Worm (Caenorhabditis elegans) whole organism, L4 larva: ENCODE data around the gene Y44A6D.6.

Source experiments
- ceh-20 ChIP-seq: fragments of 200-800 bp; sonication (Bioruptor generic); IDR thresholded peaks from 2 replicates; pipeline ENCODE4 v1.3.6; 2022; ENCODE audit warnings: missing genetic modification reagents, missing genetic modification characterization, missing compliant biosample characterization
- ces-1 ChIP-seq: fragments of 150-350 bp; sonication (generic microtip); optimal IDR thresholded peaks from 4 replicates; lab custom pipeline; 2014; ENCODE audit warnings: missing biosample characterization, missing genetic modification reagents, missing genetic modification characterization
- fos-1 ChIP-seq: fragments of 150-350 bp; optimal IDR thresholded peaks from 2 replicates; lab custom pipeline; 2014; ENCODE audit warnings: missing biosample characterization, missing genetic modification characterization
- nhr-25 ChIP-seq: sonication (generic microtip); optimal IDR thresholded peaks from 2 replicates; lab custom pipeline; 2017; ENCODE audit warnings: missing genetic modification characterization, mild to moderate bottlenecking, missing compliant biosample characterization, antibody characterized with exemption, moderate library complexity, borderline replicate concordance; ENCODE audit not compliant: insufficient read depth
- unc-130 ChIP-seq: sonication (generic microtip); optimal IDR thresholded peaks from 2 replicates; lab custom pipeline; 2016; ENCODE audit warnings: missing genetic modification reagents, missing genetic modification characterization, missing compliant biosample characterization
- unc-39 ChIP-seq: sonication (generic microtip); optimal IDR thresholded peaks from 2 replicates; lab custom pipeline; 2017; ENCODE audit warnings: missing biosample characterization, missing genetic modification characterization
- unc-62 ChIP-seq, 3 experiments: fragments of 150-350 bp in 1 of 3; sonication (generic microtip); optimal IDR thresholded peaks in 2 of 3; peaks in 1 of 3; 1 replicate in 1 of 3; 2 replicates in 2 of 3; lab custom pipeline; 2014 to 2017; ENCODE audit warnings: missing biosample characterization in 3 of 3, missing genetic modification characterization in 3 of 3, missing genetic modification reagents in 3 of 3, missing genotype in 1 of 3
- zfp-2 ChIP-seq: sonication (generic microtip); optimal IDR thresholded peaks from 2 replicates; lab custom pipeline; 2016; ENCODE audit warnings: mild to moderate bottlenecking, missing genetic modification characterization, missing compliant biosample characterization

DNA sequence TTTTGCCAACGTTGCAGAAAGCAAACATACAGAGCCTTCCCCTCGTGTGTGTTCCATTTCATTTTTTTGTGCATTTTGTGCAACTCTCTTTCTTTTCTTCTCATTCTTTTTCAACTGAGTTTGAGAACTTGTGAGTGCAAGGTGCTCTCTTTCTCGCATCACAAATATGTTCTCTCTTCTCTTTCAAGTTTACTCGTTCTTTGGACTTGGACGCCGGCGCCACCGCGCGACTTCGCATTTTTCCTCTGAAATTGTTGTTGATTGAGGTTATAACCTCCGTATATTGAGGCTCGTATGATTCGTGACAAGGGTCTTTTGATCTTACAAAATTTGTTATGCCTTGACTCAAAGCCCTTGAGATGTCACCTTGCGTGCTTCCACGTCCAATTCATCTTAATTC, 30.4 kb upstream of the Y44A6D.6 start:
- TF ChIP-seq zfp-2 (tag; lab: Kevin White, UChicago) (no peak), ces-1 (GFP tag; lab: Kevin White, UChicago) (peak; percentile 19), unc-39 (tag; lab: Kevin White, UChicago) (no peak), fos-1 (tag; lab: Kevin White, UChicago) (no peak), unc-62 (GFP tag; optimal IDR thresholded peaks at IDR 0.05 in 1 of 2; lab: Kevin White, UChicago) (peak in 1 of 2 experiments; percentile 74), unc-62 (tag; optimal IDR thresholded peaks at IDR 0.05; lab: Kevin White, UChicago) (no peak), nhr-25 (tag; lab: Kevin White, UChicago) (no peak), unc-130 (GFP tag; lab: Kevin White, UChicago) (no peak), ceh-20 (GFP tag; lab: Robert Waterston, UW) (no peak)
